Fruit fly (Drosophila melanogaster): ENCODE data around the gene CAH6.

Gene CAH6

dm6 chr3R:31225043-31225681, 32.2 kb upstream of the CAH6 start:
- TF ChIP-seq CG17806 (tag; optimal IDR thresholded peaks at IDR 0.05) = no peak
- TF ChIP-seq CG12605 (GFP tag; IDR thresholded peaks at IDR 0.05) = peak; percentile 32; the same call in 1 of the 2 replicates
- TF ChIP-seq Pif1A (GFP tag; optimal IDR thresholded peaks at IDR 0.05) = no peak
- TF ChIP-seq D1 (tag; optimal IDR thresholded peaks at IDR 0.05) = no peak
- TF ChIP-seq Pif1B (GFP tag; optimal IDR thresholded peaks at IDR 0.05) = peak; percentile 43
- peak; percentile 81 for TF ChIP-seq fd96Ca (GFP tag; IDR thresholded peaks at IDR 0.05)
- TF ChIP-seq CG34367 (tag; optimal IDR thresholded peaks at IDR 0.05) = no peak
- no peak for TF ChIP-seq CG15710 (tag; optimal IDR thresholded peaks at IDR 0.05)
- 0 out of 2 replicates have a peak, but pooled peaks have one; percentile 14 for TF ChIP-seq rn (GFP tag; IDR thresholded peaks at IDR 0.05)
- TF ChIP-seq CG14655 (GFP tag; optimal IDR thresholded peaks at IDR 0.05) = no peak
- no peak for TF ChIP-seq CG9948 (tag; optimal IDR thresholded peaks at IDR 0.05)
- TF ChIP-seq CG10348 (GFP tag; IDR thresholded peaks at IDR 0.05) = no peak
- no peak for TF ChIP-seq gl (tag; optimal IDR thresholded peaks at IDR 0.05)
- peak; percentile 82 for TF ChIP-seq CG4496 (GFP tag; IDR thresholded peaks at IDR 0.05)
- TF ChIP-seq CG8301 (tag; optimal IDR thresholded peaks at IDR 0.05) = no peak
- TF ChIP-seq CG32121 (GFP tag; IDR thresholded peaks at IDR 0.05) = 0 out of 2 replicates have a peak, but pooled peaks have one; percentile 18
- TF ChIP-seq CG13204 (GFP tag; optimal IDR thresholded peaks at IDR 0.05) = no peak
- TF ChIP-seq CG8159 (tag; optimal IDR thresholded peaks at IDR 0.05) = no peak
- TF ChIP-seq Ets98B (GFP tag; IDR thresholded peaks at IDR 0.05) = peak; percentile 69
- TF ChIP-seq Snoo (tag; optimal IDR thresholded peaks at IDR 0.05) = no peak
- no peak for TF ChIP-seq EcR (GFP tag; optimal IDR thresholded peaks at IDR 0.05)

dm6 chr3R:31231134-31231533, 26.3 kb upstream of the CAH6 start:
- no peak for TF ChIP-seq Pif1A (GFP tag; optimal IDR thresholded peaks at IDR 0.05)
- no peak for TF ChIP-seq EcR (GFP tag; optimal IDR thresholded peaks at IDR 0.05)
- no peak for TF ChIP-seq D1 (tag; optimal IDR thresholded peaks at IDR 0.05)
- TF ChIP-seq CG4496 (GFP tag; IDR thresholded peaks at IDR 0.05) = no peak
- no peak for TF ChIP-seq Pif1B (GFP tag; optimal IDR thresholded peaks at IDR 0.05)
- no peak for TF ChIP-seq Ets98B (GFP tag; IDR thresholded peaks at IDR 0.05)
- no peak for TF ChIP-seq rn (GFP tag; IDR thresholded peaks at IDR 0.05)
- no peak for TF ChIP-seq CG9948 (tag; optimal IDR thresholded peaks at IDR 0.05)
- no peak for TF ChIP-seq CG17806 (tag; optimal IDR thresholded peaks at IDR 0.05)
- no peak for TF ChIP-seq CG8159 (tag; optimal IDR thresholded peaks at IDR 0.05)

dm6 chr3R:31232236-31232635, 25.2 kb upstream of the CAH6 start, which contains the start of gene CG15563:
Gene CG15563 (minus strand): TSS chr3R:31232336.
- no peak for TF ChIP-seq CG15710 (tag; optimal IDR thresholded peaks at IDR 0.05)
- no peak for TF ChIP-seq CG13204 (GFP tag; optimal IDR thresholded peaks at IDR 0.05)
- TF ChIP-seq gl (tag; optimal IDR thresholded peaks at IDR 0.05) = no peak
- no peak for TF ChIP-seq CG9948 (tag; optimal IDR thresholded peaks at IDR 0.05)
- no peak for TF ChIP-seq Ets98B (GFP tag; IDR thresholded peaks at IDR 0.05)
- TF ChIP-seq CG14655 (GFP tag; optimal IDR thresholded peaks at IDR 0.05) = no peak
- no peak for TF ChIP-seq CG34367 (tag; optimal IDR thresholded peaks at IDR 0.05)
- TF ChIP-seq D1 (tag; optimal IDR thresholded peaks at IDR 0.05) = no peak
- TF ChIP-seq Pif1B (GFP tag; optimal IDR thresholded peaks at IDR 0.05) = no peak
- TF ChIP-seq CG4496 (GFP tag; IDR thresholded peaks at IDR 0.05) = no peak
- TF ChIP-seq CG17806 (tag; optimal IDR thresholded peaks at IDR 0.05) = no peak
- TF ChIP-seq EcR (GFP tag; optimal IDR thresholded peaks at IDR 0.05) = no peak
- no peak for TF ChIP-seq CG10348 (GFP tag; IDR thresholded peaks at IDR 0.05)
- no peak for TF ChIP-seq Snoo (tag; optimal IDR thresholded peaks at IDR 0.05)
- TF ChIP-seq CG8301 (tag; optimal IDR thresholded peaks at IDR 0.05) = no peak
- no peak for TF ChIP-seq CG8159 (tag; optimal IDR thresholded peaks at IDR 0.05)

- TF ChIP-seq Ets98B (GFP tag; IDR thresholded peaks at IDR 0.05) = no peak
- TF ChIP-seq CG13204 (GFP tag; optimal IDR thresholded peaks at IDR 0.05) = no peak
- TF ChIP-seq gl (tag; optimal IDR thresholded peaks at IDR 0.05) = no peak
- TF ChIP-seq CG10348 (GFP tag; IDR thresholded peaks at IDR 0.05) = no peak
- TF ChIP-seq CG14655 (GFP tag; optimal IDR thresholded peaks at IDR 0.05) = no peak
- no peak for TF ChIP-seq Snoo (tag; optimal IDR thresholded peaks at IDR 0.05)
- no peak for TF ChIP-seq CG9948 (tag; optimal IDR thresholded peaks at IDR 0.05)
- TF ChIP-seq Pif1B (GFP tag; optimal IDR thresholded peaks at IDR 0.05) = no peak
- no peak for TF ChIP-seq Pif1A (GFP tag; optimal IDR thresholded peaks at IDR 0.05)
- no peak for TF ChIP-seq fd96Ca (GFP tag; IDR thresholded peaks at IDR 0.05)
- no peak for TF ChIP-seq CG34367 (tag; optimal IDR thresholded peaks at IDR 0.05)
- no peak for TF ChIP-seq CG8301 (tag; optimal IDR thresholded peaks at IDR 0.05)
- TF ChIP-seq CG32121 (GFP tag; IDR thresholded peaks at IDR 0.05) = no peak
- no peak for TF ChIP-seq CG15710 (tag; optimal IDR thresholded peaks at IDR 0.05)
- no peak for TF ChIP-seq EcR (GFP tag; optimal IDR thresholded peaks at IDR 0.05)
- TF ChIP-seq CG17806 (tag; optimal IDR thresholded peaks at IDR 0.05) = no peak
Observed at dm6 chr3R:31235262-31235661, 22.1 kb upstream of the CAH6 start, which contains the start of gene CG15564. Gene CG15564 (minus strand): TSS chr3R:31235362.

- no peak for TF ChIP-seq CG32121 (GFP tag; IDR thresholded peaks at IDR 0.05)
- no peak for TF ChIP-seq CG34367 (tag; optimal IDR thresholded peaks at IDR 0.05)
- no peak for TF ChIP-seq CG8301 (tag; optimal IDR thresholded peaks at IDR 0.05)
Observed at dm6 chr3R:31240023-31240422, 17.4 kb upstream of the CAH6 start.

dm6 chr3R:31241109-31241508, 16.3 kb upstream of the CAH6 start:
- TF ChIP-seq gl (tag; optimal IDR thresholded peaks at IDR 0.05) (no peak), CG34367 (tag; optimal IDR thresholded peaks at IDR 0.05) (no peak), CG9948 (tag; optimal IDR thresholded peaks at IDR 0.05) (no peak), CG14655 (GFP tag; optimal IDR thresholded peaks at IDR 0.05) (no peak), CG32121 (GFP tag; IDR thresholded peaks at IDR 0.05) (no peak), Ets98B (GFP tag; IDR thresholded peaks at IDR 0.05) (no peak), CG10348 (GFP tag; IDR thresholded peaks at IDR 0.05) (no peak), Snoo (tag; optimal IDR thresholded peaks at IDR 0.05) (no peak), fd96Ca (GFP tag; IDR thresholded peaks at IDR 0.05) (no peak), CG15710 (tag; optimal IDR thresholded peaks at IDR 0.05) (no peak)

All from whole organism, pupa.